Fruit fly (Drosophila melanogaster) whole organism: ENCODE measurements around the gene CG13775.

Experiments used
- CG8478 ChIP-seq: fragments of >200 bp; optimal IDR thresholded peaks from 2 replicates; lab custom pipeline; 2018; ENCODE audit warnings: inconsistent platforms
- Dll ChIP-seq: fragments of >200 bp; optimal IDR thresholded peaks from 2 replicates; lab custom pipeline; 2017
- EcR ChIP-seq, 2 experiments: fragments of >200 bp; optimal IDR thresholded peaks; 2 replicates each; lab custom pipeline; 2017; ENCODE audit warnings: missing biosample characterization in 2 of 2, missing genetic modification characterization in 2 of 2, missing genetic modification reagents in 2 of 2
- pan ChIP-seq: fragments of >200 bp; optimal IDR thresholded peaks from 2 replicates; lab custom pipeline; 2017
- psq ChIP-seq: fragments of >200 bp; optimal IDR thresholded peaks from 2 replicates; lab custom pipeline; 2017
- usp ChIP-seq: fragments of >200 bp; optimal IDR thresholded peaks from 2 replicates; lab custom pipeline; 2017; ENCODE audit warnings: missing biosample characterization, missing genetic modification characterization, mixed read lengths

dm6 chr2L:6922091-6922753 is 34.5 kb downstream of the CG13775 start:
- TF ChIP-seq pan (lab: Kevin White, UChicago) (no peak), usp (no peak), CG8478 (lab: Kevin White, UChicago) (no peak), psq (lab: Kevin White, UChicago) (no peak), EcR (GFP tag; optimal IDR thresholded peaks at IDR 0.05; lab: Kevin White, UChicago) (no peak), Dll (no peak)
